Worm (Caenorhabditis elegans): ENCODE results near the gene rpn-13.
A peak's percentile ranks its signal among the peaks of the same experiment; 100 is the strongest.

The rpn-13 gene

DNA sequence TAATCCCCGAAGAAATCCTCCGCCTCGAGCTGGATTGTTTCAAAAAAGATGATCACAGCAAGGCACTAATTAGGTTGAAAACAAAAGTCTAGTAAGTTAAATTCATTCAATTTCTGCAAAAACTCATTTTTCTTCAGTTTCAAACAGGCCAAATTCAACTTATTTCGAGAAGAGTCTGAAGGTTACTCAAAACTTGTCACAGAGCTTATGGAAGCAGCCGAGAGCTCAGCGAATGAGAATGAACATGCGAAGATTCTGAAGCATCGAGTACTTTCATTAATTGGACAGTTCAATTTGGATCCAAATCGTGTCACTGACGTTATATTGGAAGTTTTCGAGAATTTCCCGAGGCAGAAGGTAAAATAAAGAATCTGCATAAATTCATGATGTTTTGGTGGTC is 26.8 kb upstream of the rpn-13 start:
- no peak for TF ChIP-seq hsf-1 (GFP tag; IDR thresholded peaks at IDR 0.05)
- no peak for TF ChIP-seq lag-1 (GFP tag; IDR thresholded peaks at IDR 0.05)
- no peak for TF ChIP-seq ztf-26 (tag; optimal IDR thresholded peaks at IDR 0.05)
- no peak for TF ChIP-seq lir-1 (GFP tag; conservative IDR thresholded peaks at IDR 0.05)

DNA sequence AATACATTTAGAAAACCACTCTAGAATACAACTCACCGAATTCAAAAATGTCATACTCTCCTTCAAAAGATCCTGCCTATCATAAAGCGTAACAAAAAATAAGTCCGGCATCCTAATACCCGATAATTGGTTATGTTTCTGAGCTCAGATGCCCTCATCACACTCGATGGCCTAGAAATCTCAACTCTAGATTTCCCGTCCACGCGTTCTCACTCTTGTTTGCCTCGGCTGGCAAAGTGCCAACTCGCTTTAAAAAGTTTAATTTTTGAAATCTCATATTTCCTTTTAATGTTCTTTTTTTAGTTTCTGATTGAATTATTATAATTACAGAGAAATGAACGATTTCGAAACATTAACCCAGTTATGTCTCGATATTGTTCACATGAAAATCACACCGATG is 26.0 kb upstream of the rpn-13 start, which contains the start of the genes C56G2.15 and thoc-2:
Gene C56G2.15, minus strand, starts transcription at position 188 of the 400 bp plus-strand sequence.
Gene thoc-2, plus strand, starts transcription at position 331 of the 400 bp plus-strand sequence.
- TF ChIP-seq tlf-1 (GFP tag; optimal IDR thresholded peaks at IDR 0.05) (no peak), hsf-1 (GFP tag; IDR thresholded peaks at IDR 0.05) (no peak), cebp-1 (GFP tag; IDR thresholded peaks at IDR 0.05) (no peak), cebp-1 (tag; optimal IDR thresholded peaks at IDR 0.05) (peak; percentile 16), F52B5.7 (tag; optimal IDR thresholded peaks at IDR 0.05) (no peak), zim-3 (tag; optimal IDR thresholded peaks at IDR 0.05) (no peak), dpff-1 (tag; optimal IDR thresholded peaks at IDR 0.05) (no peak), madf-8 (GFP tag; conservative IDR thresholded peaks at IDR 0.05) (no peak), hmg-1.2 (GFP tag; IDR thresholded peaks at IDR 0.05) (0 out of 2 replicates have a peak, but pooled peaks have one; percentile 14), lsy-27 (tag; optimal IDR thresholded peaks at IDR 0.05; ENCODE audit: borderline replicate concordance, insufficient read depth) (no peak), egl-18 (GFP tag; IDR thresholded peaks at IDR 0.05) (no peak), let-526 (GFP tag; IDR thresholded peaks at IDR 0.05) (no peak), tbx-9 (tag; optimal IDR thresholded peaks at IDR 0.05; ENCODE audit: borderline replicate concordance) (no peak), F57C9.4 (tag; optimal IDR thresholded peaks at IDR 0.05) (no peak), K12H6.12 (tag; optimal IDR thresholded peaks at IDR 0.05) (no peak), nfya-1 (tag; optimal IDR thresholded peaks at IDR 0.05; ENCODE audit: borderline replicate concordance, insufficient read depth) (no peak), mel-28 (tag; optimal IDR thresholded peaks at IDR 0.05; ENCODE audit: borderline replicate concordance) (no peak), egrh-3 (GFP tag; IDR thresholded peaks at IDR 0.05) (no peak), F55B11.4 (tag; optimal IDR thresholded peaks at IDR 0.05; ENCODE audit: borderline replicate concordance, insufficient read depth) (no peak), F22D6.2 (tag; optimal IDR thresholded peaks at IDR 0.05) (no peak), egl-44 (GFP tag; IDR thresholded peaks at IDR 0.05) (no peak), lsl-1 (GFP tag; optimal IDR thresholded peaks at IDR 0.05) (peak; percentile 10), ceh-100 (GFP tag; IDR thresholded peaks at IDR 0.05) (no peak), ceh-27 (GFP tag; optimal IDR thresholded peaks at IDR 0.05) (no peak), Y53G8AR.9 (GFP tag; conservative IDR thresholded peaks at IDR 0.05) (no peak), B0035.1 (tag; optimal IDR thresholded peaks at IDR 0.05) (no peak)

DNA sequence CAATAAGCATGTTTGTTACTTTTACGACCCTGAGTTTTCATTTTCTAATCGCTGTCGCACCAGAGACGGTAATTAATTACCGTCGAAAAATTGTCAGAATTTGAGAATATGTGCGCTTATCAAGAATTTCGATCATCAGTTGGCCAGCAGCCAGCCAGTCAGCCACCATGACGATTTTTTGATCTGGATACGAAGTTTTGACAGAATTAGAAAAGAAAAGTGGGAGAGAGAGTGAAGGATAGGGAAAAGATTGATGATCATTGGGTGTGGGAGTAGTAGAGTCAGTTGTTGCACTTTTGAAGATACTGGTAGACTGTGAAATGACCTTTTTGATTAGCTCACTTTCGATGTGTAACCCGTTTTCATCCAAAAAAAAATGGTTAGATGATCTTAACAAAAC is 22.7 kb upstream of the rpn-13 start:
- TF ChIP-seq snpc-1.1 (tag; optimal IDR thresholded peaks at IDR 0.05; ENCODE audit: insufficient read depth) (no peak), aptf-2 (GFP tag; conservative IDR thresholded peaks at IDR 0.05) (no peak), ccch-3 (GFP tag; optimal IDR thresholded peaks at IDR 0.05) (no peak)

DNA sequence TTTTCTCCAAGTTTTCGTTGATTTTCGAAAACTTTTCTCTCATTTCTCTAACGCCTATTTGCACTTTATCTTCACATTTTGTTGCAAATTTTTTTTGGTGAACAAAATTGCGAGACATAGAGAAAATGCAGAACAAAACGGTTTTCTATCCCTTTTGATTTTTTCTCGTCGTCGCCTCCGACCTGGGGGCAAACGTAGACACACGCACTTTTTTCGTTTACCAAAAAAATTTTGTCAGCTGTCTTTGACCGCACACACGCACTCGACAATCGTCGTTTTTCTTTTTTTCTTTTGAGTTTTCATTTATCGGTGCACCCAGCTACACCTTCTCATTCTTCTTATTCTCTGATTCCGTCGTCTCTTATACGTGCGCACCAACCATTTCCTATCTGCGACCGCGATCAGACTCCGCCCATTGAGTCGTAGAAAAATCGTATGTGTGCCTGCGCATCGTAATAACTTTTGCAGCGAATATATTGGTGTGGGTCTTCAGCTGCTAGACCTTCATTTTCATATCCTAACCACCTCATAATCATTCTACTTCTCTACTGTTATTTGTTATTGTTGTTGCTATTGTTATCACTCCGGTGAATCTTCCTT is 20.7 kb upstream of the rpn-13 start:
- TF ChIP-seq somi-1 (GFP tag; optimal IDR thresholded peaks at IDR 0.05): peak; percentile 65
- peak; percentile 61 for TF ChIP-seq ztf-26 (tag; optimal IDR thresholded peaks at IDR 0.05)
- TF ChIP-seq lin-40 (tag; optimal IDR thresholded peaks at IDR 0.05): peak; percentile 53
- 0 out of 2 replicates have a peak, but pooled peaks have one; percentile 28 for TF ChIP-seq lin-26 (GFP tag; IDR thresholded peaks at IDR 0.05)
- peak; percentile 24 for TF ChIP-seq repo-1 (tag; optimal IDR thresholded peaks at IDR 0.05)
- no peak for TF ChIP-seq bed-1 (GFP tag; IDR thresholded peaks at IDR 0.05)
- TF ChIP-seq nhr-80 (tag; optimal IDR thresholded peaks at IDR 0.05): peak; percentile 58
- TF ChIP-seq D2030.7 (GFP tag; IDR thresholded peaks at IDR 0.05): no peak

All from whole organism, young adult.